Fruit fly (Drosophila melanogaster) whole organism: ENCODE measurements around the gene Plc21C.

Experiments
- CG8478 ChIP-seq: fragments of >200 bp; optimal IDR thresholded peaks from 2 replicates; lab custom pipeline; 2018; ENCODE audit warnings: inconsistent platforms
- Dll ChIP-seq: fragments of >200 bp; optimal IDR thresholded peaks from 2 replicates; lab custom pipeline; 2017
- EcR ChIP-seq, 2 experiments: fragments of >200 bp; optimal IDR thresholded peaks; 2 replicates each; lab custom pipeline; 2017; ENCODE audit warnings: missing biosample characterization in 2 of 2, missing genetic modification characterization in 2 of 2, missing genetic modification reagents in 2 of 2
- pan ChIP-seq: fragments of >200 bp; optimal IDR thresholded peaks from 2 replicates; lab custom pipeline; 2017
- psq ChIP-seq: fragments of >200 bp; optimal IDR thresholded peaks from 2 replicates; lab custom pipeline; 2017
- usp ChIP-seq: fragments of >200 bp; optimal IDR thresholded peaks from 2 replicates; lab custom pipeline; 2017; ENCODE audit warnings: missing biosample characterization, missing genetic modification characterization, mixed read lengths

The Plc21C gene

dm6 chr2L:378815-379440 lies 73.2 kb downstream of the Plc21C start:
- TF ChIP-seq EcR (GFP tag; optimal IDR thresholded peaks at IDR 0.05; lab: Kevin White, UChicago) (no peak), pan (no peak), CG8478 (lab: Kevin White, UChicago) (no peak), psq (lab: Kevin White, UChicago) (no peak), usp (GFP tag; lab: Kevin White, UChicago) (no peak), Dll (lab: Kevin White, UChicago) (no peak)

- TF ChIP-seq usp (GFP tag; lab: Kevin White, UChicago) (no peak), psq (lab: Kevin White, UChicago) (no peak), Dll (lab: Kevin White, UChicago) (no peak), EcR (GFP tag; optimal IDR thresholded peaks at IDR 0.05; lab: Kevin White, UChicago) (no peak)
Measured at dm6 chr2L:382807-383206, 77.1 kb downstream of the Plc21C start.

dm6 chr2L:390509-390908 lies 84.8 kb downstream of the Plc21C start:
- no peak for TF ChIP-seq EcR (GFP tag; optimal IDR thresholded peaks at IDR 0.05; lab: Kevin White, UChicago)
- TF ChIP-seq psq (lab: Kevin White, UChicago), result no peak
- no peak for TF ChIP-seq CG8478 (lab: Kevin White, UChicago)
- no peak for TF ChIP-seq usp (GFP tag; lab: Kevin White, UChicago)
- TF ChIP-seq pan, result no peak
- TF ChIP-seq Dll (lab: Kevin White, UChicago), result no peak

- TF ChIP-seq CG8478 (lab: Kevin White, UChicago) (no peak), Dll (lab: Kevin White, UChicago) (no peak), usp (GFP tag; lab: Kevin White, UChicago) (no peak), EcR (GFP tag; optimal IDR thresholded peaks at IDR 0.05; lab: Kevin White, UChicago) (no peak), pan (no peak), psq (lab: Kevin White, UChicago) (no peak)
Measured at dm6 chr2L:392529-392928, 86.8 kb downstream of the Plc21C start.

dm6 chr2L:395366-396117 lies 89.8 kb downstream of the Plc21C start:
- TF ChIP-seq psq (lab: Kevin White, UChicago) (no peak), CG8478 (lab: Kevin White, UChicago) (no peak), usp (GFP tag; lab: Kevin White, UChicago) (no peak), pan (no peak), EcR (GFP tag; optimal IDR thresholded peaks at IDR 0.05; lab: Kevin White, UChicago) (no peak), Dll (lab: Kevin White, UChicago) (no peak)

- TF ChIP-seq Dll (lab: Kevin White, UChicago), result no peak
- no peak for TF ChIP-seq EcR (GFP tag; optimal IDR thresholded peaks at IDR 0.05; lab: Kevin White, UChicago)
- no peak for TF ChIP-seq usp (GFP tag; lab: Kevin White, UChicago)
- TF ChIP-seq pan, result no peak
- TF ChIP-seq psq (lab: Kevin White, UChicago), result no peak
- TF ChIP-seq CG8478 (lab: Kevin White, UChicago), result no peak
Measured at dm6 chr2L:402098-402497, 96.4 kb downstream of the Plc21C start, which contains the start of gene CG4213. TSS of gene CG4213 (minus strand) at chr2L:402198.

dm6 chr2L:403627-404575 lies 98.2 kb downstream of the Plc21C start, which contains the start of gene Polr1B:
TSS of gene Polr1B (plus strand) at chr2L:404285.
- no peak for TF ChIP-seq CG8478 (lab: Kevin White, UChicago)
- TF ChIP-seq EcR (GFP tag; optimal IDR thresholded peaks at IDR 0.05; lab: Kevin White, UChicago), result no peak
- TF ChIP-seq usp (GFP tag; lab: Kevin White, UChicago), result no peak
- TF ChIP-seq pan, result no peak
- no peak for TF ChIP-seq psq (lab: Kevin White, UChicago)
